Worm (Caenorhabditis elegans) whole organism, midembryonic: ENCODE measurements around the gene mrps-26.
A peak's percentile ranks its signal among the peaks of the same experiment; 100 is the strongest.

Experiments used
- T22C8.4 ChIP-seq: fragments of 200-800 bp; sonication (Bioruptor generic); IDR thresholded peaks from 2 replicates; pipeline ENCODE4 v1.3.6; 2022; ENCODE audit warnings: missing genetic modification characterization, missing compliant biosample characterization
- cog-1 ChIP-seq: sonication (generic microtip); optimal IDR thresholded peaks from 2 replicates; lab custom pipeline; 2016; ENCODE audit warnings: missing genetic modification characterization, missing compliant biosample characterization
- flt-1 ChIP-seq: fragments of 200-800 bp; sonication (Bioruptor generic); IDR thresholded peaks from 2 replicates; pipeline ENCODE4 v1.3.6; 2022; ENCODE audit warnings: missing genetic modification characterization, missing compliant biosample characterization
- klf-2 ChIP-seq: fragments of 200-800 bp; sonication (Bioruptor generic); conservative IDR thresholded peaks from 2 replicates; pipeline ENCODE4 v1.3.6; 2022; ENCODE audit warnings: missing genetic modification reagents, missing genetic modification characterization, missing compliant biosample characterization
- med-1 ChIP-seq: sonication (generic microtip); optimal IDR thresholded peaks from 2 replicates; lab custom pipeline; 2017; ENCODE audit warnings: missing genetic modification characterization, mild to moderate bottlenecking, missing compliant biosample characterization, antibody characterized with exemption, missing genetic modification reagents; ENCODE audit not compliant: insufficient read depth
- ref-1 ChIP-seq: fragments of 200-800 bp; sonication (Bioruptor generic); conservative IDR thresholded peaks from 2 replicates; pipeline ENCODE4 v1.3.6; 2022; ENCODE audit warnings: missing genetic modification reagents, missing genetic modification characterization, missing compliant biosample characterization
- tab-1 ChIP-seq: fragments of 200-800 bp; sonication (Bioruptor generic); IDR thresholded peaks from 2 replicates; pipeline ENCODE4 v1.3.6; 2022; ENCODE audit warnings: missing genetic modification characterization, missing compliant biosample characterization
- ztf-23 ChIP-seq: fragments of 200-800 bp; sonication (Bioruptor generic); IDR thresholded peaks from 2 replicates; pipeline ENCODE4 v1.3.6; 2022; ENCODE audit warnings: missing genetic modification reagents, missing genetic modification characterization, missing compliant biosample characterization
- ztf-29 ChIP-seq: fragments of 200-800 bp; sonication (Bioruptor generic); IDR thresholded peaks from 2 replicates; pipeline ENCODE4 v1.3.6; 2022; ENCODE audit warnings: missing genetic modification reagents, missing genetic modification characterization, missing compliant biosample characterization

mrps-26 gene

DNA sequence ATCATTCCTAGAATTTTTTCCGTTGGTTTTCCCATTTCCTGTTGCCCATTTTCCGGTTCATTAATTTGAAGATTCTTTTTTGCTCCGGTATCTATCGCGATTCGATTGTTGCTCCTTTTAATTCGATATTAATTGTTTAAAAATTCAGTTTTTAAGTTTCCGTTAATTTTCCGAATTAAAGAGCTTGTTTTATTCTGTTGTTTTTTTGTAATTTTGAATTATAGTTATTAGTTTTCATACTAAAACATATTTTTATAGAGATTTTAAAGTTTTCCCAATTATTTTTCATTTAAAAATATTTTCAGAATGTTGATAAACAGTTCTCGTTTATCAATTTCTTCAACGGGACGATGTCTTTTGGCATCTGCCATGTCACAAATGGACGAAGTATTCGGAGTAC lies at the start of gene mrps-26:
Gene mrps-26 (plus strand): TSS at position 301 of the 400 bp plus-strand sequence.
- TF ChIP-seq ztf-29 (GFP tag; lab: Robert Waterston, UW): no peak

- no peak for TF ChIP-seq flt-1 (GFP tag; lab: Robert Waterston, UW)
- no peak for TF ChIP-seq ztf-23 (GFP tag; lab: Robert Waterston, UW)
- TF ChIP-seq ref-1 (GFP tag; lab: Robert Waterston, UW): no peak
- TF ChIP-seq klf-2 (GFP tag; lab: Robert Waterston, UW): no peak
- no peak for TF ChIP-seq tab-1 (GFP tag; lab: Robert Waterston, UW)
- TF ChIP-seq cog-1 (tag; lab: Kevin White, UChicago): no peak
These were observed 48.8 kb upstream of the mrps-26 start, which contains the start of gene pup-2 for ce11 chrIII:5185620-5186019. pup-2 (plus strand) TSS chrIII:5185920.

DNA sequence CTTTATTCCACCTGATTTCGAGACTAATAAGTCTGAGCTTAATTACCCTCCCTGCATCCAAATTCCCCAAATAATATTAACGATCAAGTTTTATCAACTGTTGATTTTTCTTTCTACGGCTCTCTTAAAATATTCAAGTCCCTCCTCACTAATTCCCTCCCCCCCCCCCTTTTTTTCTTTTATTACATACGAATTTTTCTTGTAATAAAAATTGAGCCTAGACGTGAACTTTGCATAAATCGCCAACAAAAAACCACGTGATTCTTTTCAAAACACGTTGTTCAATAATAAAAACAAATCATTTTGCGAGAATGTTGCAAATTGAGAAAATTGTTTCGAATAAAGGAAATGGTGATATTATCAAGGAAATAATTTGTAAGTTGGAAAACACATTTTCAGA lies 46.0 kb upstream of the mrps-26 start, which contains the start of gene K10D2.8:
Gene K10D2.8 (plus strand): TSS at position 301 of the 400 bp plus-strand sequence.
- no peak for TF ChIP-seq ztf-23 (GFP tag; lab: Robert Waterston, UW)
- TF ChIP-seq tab-1 (GFP tag; lab: Robert Waterston, UW): no peak
- TF ChIP-seq klf-2 (GFP tag; lab: Robert Waterston, UW): no peak
- no peak for TF ChIP-seq flt-1 (GFP tag; lab: Robert Waterston, UW)

ce11 chrIII:5190179-5190578 lies 44.2 kb upstream of the mrps-26 start:
- TF ChIP-seq cog-1 (tag; lab: Kevin White, UChicago) (no peak), flt-1 (GFP tag; lab: Robert Waterston, UW) (peak; percentile 37; the same call in 1 of the 2 replicates)

DNA sequence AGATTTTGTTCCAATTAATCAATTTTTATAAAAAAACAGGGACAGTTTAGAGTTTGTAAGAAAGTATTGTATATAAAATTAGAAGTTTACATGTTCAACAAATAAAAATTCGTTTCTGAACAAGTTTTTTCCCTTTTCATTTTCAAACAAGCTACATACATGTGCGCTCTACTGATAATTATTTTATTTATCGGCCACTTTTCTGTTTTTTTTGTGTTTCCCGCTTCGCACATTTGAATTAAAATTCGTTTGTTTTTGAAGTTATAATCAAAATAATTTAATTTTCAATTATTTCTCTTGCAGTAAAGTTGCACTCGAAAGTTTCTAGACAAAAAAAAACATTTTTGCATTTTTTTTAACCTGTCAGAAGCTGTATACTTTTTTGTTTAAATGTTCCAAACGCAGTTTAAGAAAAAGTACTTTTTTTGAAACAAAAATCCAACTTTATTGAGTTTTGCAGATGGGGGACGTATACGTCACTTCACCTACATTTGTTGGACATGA lies 43.7 kb upstream of the mrps-26 start, which contains the start of gene hira-1:
Gene hira-1 (plus strand): TSS at position 454 of the 504 bp plus-strand sequence.
- TF ChIP-seq ztf-29 (GFP tag; lab: Robert Waterston, UW) (no peak), tab-1 (GFP tag; lab: Robert Waterston, UW) (no peak), T22C8.4 (GFP tag; lab: Robert Waterston, UW) (no peak), ztf-23 (GFP tag; lab: Robert Waterston, UW) (no peak), ref-1 (GFP tag; lab: Robert Waterston, UW) (no peak), klf-2 (GFP tag; lab: Robert Waterston, UW) (no peak), cog-1 (tag; lab: Kevin White, UChicago) (no peak), med-1 (GFP tag; lab: Kevin White, UChicago) (no peak), flt-1 (GFP tag; lab: Robert Waterston, UW) (no peak)

ce11 chrIII:5193266-5193665 lies 41.1 kb upstream of the mrps-26 start:
- no peak for TF ChIP-seq med-1 (GFP tag; lab: Kevin White, UChicago)

ce11 chrIII:5195690-5196089 lies 38.7 kb upstream of the mrps-26 start, which contains the start of gene moc-6:
moc-6 (plus strand) TSS chrIII:5195990.
- no peak for TF ChIP-seq tab-1 (GFP tag; lab: Robert Waterston, UW)
- TF ChIP-seq ztf-29 (GFP tag; lab: Robert Waterston, UW): no peak
- 0 out of 2 replicates have a peak, but pooled peaks have one; percentile 23 for TF ChIP-seq T22C8.4 (GFP tag; lab: Robert Waterston, UW)
- TF ChIP-seq ztf-23 (GFP tag; lab: Robert Waterston, UW): no peak
- TF ChIP-seq klf-2 (GFP tag; lab: Robert Waterston, UW): no peak

DNA sequence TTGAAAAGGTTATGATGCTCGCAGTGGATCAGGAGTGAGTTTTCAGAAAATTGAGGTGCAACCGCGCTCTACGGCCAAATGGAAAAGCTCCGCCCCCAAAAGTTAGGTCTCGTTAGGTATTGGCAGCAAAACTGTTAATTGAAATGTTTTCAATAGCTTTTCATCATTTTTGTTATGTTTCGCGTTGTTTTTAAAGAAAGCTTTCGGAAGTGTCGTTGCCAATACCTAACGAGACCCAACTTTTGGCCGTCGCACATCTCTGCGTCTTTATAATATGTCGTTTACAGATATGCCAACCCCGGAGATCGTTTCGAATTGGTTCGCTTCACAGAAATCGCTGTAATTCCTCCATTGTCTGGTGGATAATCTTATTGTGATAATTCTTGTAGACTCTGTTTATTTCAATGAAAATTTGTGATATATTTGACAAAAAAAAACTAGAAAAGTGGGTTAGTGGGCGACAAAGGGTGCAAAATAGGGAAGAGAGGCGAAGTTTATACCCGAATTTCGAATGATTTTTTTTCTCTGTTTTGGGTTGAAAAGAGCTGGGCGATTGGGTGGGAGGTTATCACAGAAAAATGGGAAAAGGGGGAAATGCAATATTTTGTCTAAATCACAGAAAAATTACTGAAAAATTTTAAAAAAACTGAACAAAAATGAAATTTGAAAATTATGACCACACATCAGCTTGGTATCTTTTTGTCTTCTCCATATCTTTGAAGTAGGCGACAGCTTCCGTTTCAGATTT lies 37.9 kb upstream of the mrps-26 start:
- TF ChIP-seq cog-1 (tag; lab: Kevin White, UChicago): no peak
- TF ChIP-seq ztf-23 (GFP tag; lab: Robert Waterston, UW): no peak
- TF ChIP-seq ref-1 (GFP tag; lab: Robert Waterston, UW): no peak
- no peak for TF ChIP-seq med-1 (GFP tag; lab: Kevin White, UChicago)
- no peak for TF ChIP-seq T22C8.4 (GFP tag; lab: Robert Waterston, UW)
- TF ChIP-seq klf-2 (GFP tag; lab: Robert Waterston, UW): no peak

DNA sequence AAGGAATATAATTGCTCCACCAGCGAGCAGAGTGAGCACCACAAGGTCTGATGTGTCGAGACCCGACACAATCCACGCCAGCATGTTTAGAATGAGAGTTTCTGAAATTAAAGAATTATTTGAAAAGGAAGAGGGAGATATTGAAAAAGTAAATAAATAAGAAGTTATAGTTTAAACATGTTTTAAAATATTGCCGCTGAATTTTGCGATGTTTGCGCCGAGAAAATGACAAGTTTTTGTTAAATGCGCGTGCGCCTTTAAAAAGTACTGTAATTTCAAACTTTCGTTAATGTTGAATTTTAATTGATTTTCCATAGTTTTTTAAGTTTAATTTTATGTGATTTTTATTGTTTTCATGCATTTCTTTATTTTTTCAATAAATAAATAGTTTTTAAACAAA lies 34.8 kb upstream of the mrps-26 start, which contains the start of gene emb-8:
Gene emb-8 (minus strand): TSS at position 101 of the 400 bp plus-strand sequence.
- no peak for TF ChIP-seq ztf-29 (GFP tag; lab: Robert Waterston, UW)
- TF ChIP-seq med-1 (GFP tag; lab: Kevin White, UChicago): no peak
- no peak for TF ChIP-seq klf-2 (GFP tag; lab: Robert Waterston, UW)
- no peak for TF ChIP-seq ztf-23 (GFP tag; lab: Robert Waterston, UW)
- TF ChIP-seq T22C8.4 (GFP tag; lab: Robert Waterston, UW): no peak
- no peak for TF ChIP-seq tab-1 (GFP tag; lab: Robert Waterston, UW)
- TF ChIP-seq cog-1 (tag; lab: Kevin White, UChicago): no peak
- TF ChIP-seq ref-1 (GFP tag; lab: Robert Waterston, UW): no peak
- TF ChIP-seq flt-1 (GFP tag; lab: Robert Waterston, UW): no peak

- TF ChIP-seq ztf-29 (GFP tag; lab: Robert Waterston, UW) (no peak), klf-2 (GFP tag; lab: Robert Waterston, UW) (no peak), med-1 (GFP tag; lab: Kevin White, UChicago) (no peak), ztf-23 (GFP tag; lab: Robert Waterston, UW) (no peak), flt-1 (GFP tag; lab: Robert Waterston, UW) (no peak), ref-1 (GFP tag; lab: Robert Waterston, UW) (no peak), cog-1 (tag; lab: Kevin White, UChicago) (no peak), T22C8.4 (GFP tag; lab: Robert Waterston, UW) (no peak), tab-1 (GFP tag; lab: Robert Waterston, UW) (no peak)
These were observed 34.1 kb upstream of the mrps-26 start for ce11 chrIII:5200349-5200748.
